Fruit fly (Drosophila melanogaster): Measurements from ENCODE around the gene CG6761.

DNA sequence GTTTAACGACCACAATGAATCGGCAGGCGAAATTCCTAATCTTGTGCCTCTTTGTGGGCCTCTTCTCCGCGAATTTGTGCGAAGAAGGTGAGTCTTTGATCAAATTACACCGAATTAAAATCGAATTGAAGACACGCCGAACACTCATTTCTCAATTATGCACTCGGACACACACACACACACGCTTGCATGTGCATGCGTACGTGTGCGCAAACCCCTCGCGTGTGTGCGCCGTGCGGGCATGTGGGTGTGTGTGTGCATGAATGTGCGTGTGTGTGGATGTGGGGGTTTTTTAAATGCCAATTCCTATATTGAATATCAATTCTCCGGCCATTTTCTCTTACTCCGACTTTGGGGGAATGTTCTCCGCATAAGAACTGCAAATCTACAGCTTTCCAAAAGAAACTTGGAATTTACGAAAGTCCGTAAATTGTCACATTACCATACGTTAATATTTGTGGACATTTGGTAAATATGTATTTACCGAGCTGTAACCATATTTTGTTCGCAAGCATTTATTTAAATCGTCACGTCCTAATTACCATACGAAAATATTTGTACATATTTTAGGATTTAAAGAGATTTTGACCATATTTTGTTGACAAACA, 11.2 kb upstream of the CG6761 start:
- no peak for TF ChIP-seq CG1602 (GFP tag; optimal IDR thresholded peaks at IDR 0.05)
- TF ChIP-seq Max (GFP tag; optimal IDR thresholded peaks at IDR 0.05): no peak
- TF ChIP-seq cad (GFP tag; optimal IDR thresholded peaks at IDR 0.05): no peak
- no peak for TF ChIP-seq CG4424 (GFP tag; optimal IDR thresholded peaks at IDR 0.05)
- TF ChIP-seq PHDP (tag; optimal IDR thresholded peaks at IDR 0.05): no peak
- TF ChIP-seq CG11093 (GFP tag; IDR thresholded peaks at IDR 0.05): no peak
- TF ChIP-seq Rfx (GFP tag; IDR thresholded peaks at IDR 0.05): no peak; the same call in 1 of the 2 replicates
